Fruit fly (Drosophila melanogaster): Measurements from ENCODE around the gene CG4957.

DNA sequence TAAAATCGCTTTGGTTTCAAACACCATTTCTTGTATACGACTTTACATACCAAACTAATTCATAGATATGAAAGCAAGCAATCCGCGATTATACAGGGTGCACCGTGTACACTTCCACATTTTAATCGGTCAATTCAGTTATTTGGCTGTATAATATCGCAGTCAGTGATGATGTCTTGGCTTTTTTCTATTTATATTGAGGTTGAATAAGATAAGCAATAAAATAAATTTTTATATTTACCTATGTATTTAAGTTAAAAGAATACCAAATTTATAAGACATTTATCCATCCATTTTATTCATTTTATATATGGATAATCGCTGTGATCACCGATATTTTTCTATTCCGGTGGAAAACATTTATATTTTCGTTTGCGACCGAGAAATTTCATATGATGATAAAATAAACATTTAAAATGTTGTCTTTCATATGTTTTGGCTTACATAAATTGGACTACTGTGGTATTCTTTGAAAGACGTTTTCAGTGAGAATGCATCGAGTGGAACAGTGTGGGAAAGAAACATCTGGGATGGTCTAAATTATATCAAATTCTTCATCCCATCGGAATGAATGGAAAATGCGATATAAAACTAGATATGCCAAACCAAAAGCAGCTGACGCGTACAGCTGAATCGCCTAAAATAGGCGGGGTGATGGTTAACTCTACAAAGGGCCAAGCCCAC is 41.8 kb upstream of the CG4957 start, which contains the start of gene CG5708:
- TF ChIP-seq psq (optimal IDR thresholded peaks at IDR 0.05), result no peak
- TF ChIP-seq Sin3A (optimal IDR thresholded peaks at IDR 0.05), result no peak
- TF ChIP-seq h (optimal IDR thresholded peaks at IDR 0.05), result no peak

All from Kc167 (cell line).